Worm (Caenorhabditis elegans) whole organism, late embryonic: ENCODE measurements around the gene srw-16.

Experiments
- elt-2 ChIP-seq: sonication (generic microtip); optimal IDR thresholded peaks from 2 replicates; lab custom pipeline; 2016; ENCODE audit warnings: missing genetic modification reagents, missing genetic modification characterization, missing compliant biosample characterization
- ets-4 ChIP-seq: sonication (generic microtip); optimal IDR thresholded peaks from 2 replicates; lab custom pipeline; 2016; ENCODE audit warnings: missing genetic modification characterization, missing compliant biosample characterization
- fax-1 ChIP-seq: sonication (generic microtip); optimal IDR thresholded peaks from 2 replicates; lab custom pipeline; 2016; ENCODE audit warnings: missing genotype, missing genetic modification characterization, missing compliant biosample characterization
- pha-4 ChIP-seq: fragments of 150-350 bp; optimal IDR thresholded peaks from 2 replicates; lab custom pipeline; 2018; ENCODE audit warnings: missing biosample characterization, missing genetic modification reagents, missing genetic modification characterization
- tbx-2 ChIP-seq: sonication (generic microtip); optimal IDR thresholded peaks from 2 replicates; lab custom pipeline; 2016; ENCODE audit warnings: missing genetic modification characterization, missing compliant biosample characterization

DNA sequence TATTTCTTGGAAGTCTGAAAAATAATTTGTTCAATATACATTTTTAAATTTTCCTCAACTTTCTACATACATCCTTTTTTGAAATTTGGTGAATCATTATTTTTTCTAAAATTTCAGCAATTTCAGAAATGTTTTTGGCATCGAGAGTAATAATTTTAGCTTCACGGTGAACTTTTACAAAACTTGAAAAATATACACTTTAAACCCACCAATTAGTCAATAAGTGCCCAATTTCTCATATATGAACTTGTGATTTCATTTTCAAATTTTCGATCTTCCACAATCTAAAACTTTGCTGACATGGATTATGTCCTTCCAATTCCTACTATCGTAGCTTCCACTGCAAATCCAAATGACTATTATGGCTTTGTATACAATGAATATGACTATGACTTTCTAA, 51.0 kb downstream of the srw-16 start, which contains the start of gene srw-24:
- TF ChIP-seq elt-2 (tag; lab: Kevin White, UChicago) = no peak
- no peak for TF ChIP-seq pha-4 (tag; lab: Kevin White, UChicago)
- TF ChIP-seq ets-4 (tag; lab: Kevin White, UChicago) = no peak
- no peak for TF ChIP-seq fax-1 (tag; lab: Kevin White, UChicago)
- no peak for TF ChIP-seq tbx-2
